Worm (Caenorhabditis elegans): ENCODE data around the gene ram-5.

ram-5 gene

DNA sequence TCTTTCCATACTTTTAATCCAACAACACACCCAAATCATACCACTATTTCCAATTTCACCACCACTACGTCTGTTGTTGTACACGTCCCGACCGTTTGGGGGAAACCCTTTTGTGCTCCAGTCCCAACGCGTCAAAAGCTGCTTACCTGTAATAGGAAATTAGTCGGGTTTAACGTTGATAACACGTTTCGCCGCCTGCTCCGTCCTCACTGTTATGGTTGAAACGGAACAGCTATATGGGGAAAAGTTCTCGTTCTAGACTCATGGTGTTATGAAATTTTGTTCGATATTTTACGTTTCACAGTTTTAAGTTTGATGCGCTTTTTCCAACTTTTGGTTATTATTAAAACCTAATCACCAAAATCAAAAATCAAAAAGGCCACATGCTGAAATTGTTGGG is 14.0 kb upstream of the ram-5 start:
- TF ChIP-seq ceh-19 (GFP tag; optimal IDR thresholded peaks at IDR 0.05): no peak
- no peak for TF ChIP-seq sox-4 (tag; optimal IDR thresholded peaks at IDR 0.05)
- no peak for TF ChIP-seq F13H6.1 (tag; optimal IDR thresholded peaks at IDR 0.05)
- no peak for TF ChIP-seq hlh-30 (tag; optimal IDR thresholded peaks at IDR 0.05; ENCODE audit: insufficient read depth)
- no peak for TF ChIP-seq gmeb-2 (tag; optimal IDR thresholded peaks at IDR 0.05)
- TF ChIP-seq unc-42 (tag; optimal IDR thresholded peaks at IDR 0.05): no peak
- TF ChIP-seq lin-11 (tag; optimal IDR thresholded peaks at IDR 0.05): no peak
- no peak for TF ChIP-seq nhr-232 (tag; optimal IDR thresholded peaks at IDR 0.05)
- TF ChIP-seq ceh-18 (tag; optimal IDR thresholded peaks at IDR 0.05): no peak
- no peak for TF ChIP-seq nhr-11 (tag; optimal IDR thresholded peaks at IDR 0.05)
- no peak for TF ChIP-seq T23F11.4 (GFP tag; optimal IDR thresholded peaks at IDR 0.05)
- TF ChIP-seq ama-1 (optimal IDR thresholded peaks at IDR 0.05): no peak
- no peak for TF ChIP-seq odd-2 (tag; optimal IDR thresholded peaks at IDR 0.05)
- TF ChIP-seq ceh-6 (GFP tag; optimal IDR thresholded peaks at IDR 0.05): no peak

DNA sequence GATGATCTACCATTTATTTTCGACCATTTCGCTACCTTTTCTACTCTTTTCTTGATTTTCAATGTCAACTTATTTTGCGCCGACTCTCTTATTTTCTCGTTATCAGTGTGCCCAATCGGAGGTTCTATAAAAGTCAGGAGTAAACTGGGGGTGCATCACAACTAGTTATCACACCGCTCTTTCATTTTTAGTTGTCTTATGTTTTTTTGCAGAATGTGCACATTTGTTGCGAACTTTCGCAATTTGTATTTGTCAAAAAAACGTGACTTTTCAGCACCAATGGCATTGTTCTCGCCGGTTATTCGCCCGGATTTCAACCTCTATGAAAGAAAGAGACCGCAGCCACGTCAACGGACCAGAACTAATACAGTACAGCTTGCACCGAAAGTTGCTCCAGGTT is 12.3 kb upstream of the ram-5 start:
- TF ChIP-seq ceh-31 (tag; optimal IDR thresholded peaks at IDR 0.05) (no peak), hlh-6 (tag; optimal IDR thresholded peaks at IDR 0.05) (no peak), nfya-1 (tag; optimal IDR thresholded peaks at IDR 0.05) (no peak), pros-1 (tag; optimal IDR thresholded peaks at IDR 0.05) (no peak), ceh-19 (GFP tag; optimal IDR thresholded peaks at IDR 0.05) (no peak), K09A11.1 (tag; optimal IDR thresholded peaks at IDR 0.05; ENCODE audit: insufficient read depth) (no peak), pha-2 (tag; optimal IDR thresholded peaks at IDR 0.05) (no peak), pag-3 (tag; optimal IDR thresholded peaks at IDR 0.05; ENCODE audit: borderline replicate concordance) (no peak), ceh-18 (tag; optimal IDR thresholded peaks at IDR 0.05) (no peak), Y22D7AL.16 (tag; optimal IDR thresholded peaks at IDR 0.05) (no peak), nhr-11 (tag; optimal IDR thresholded peaks at IDR 0.05) (no peak), che-1 (tag; optimal IDR thresholded peaks at IDR 0.05) (no peak)

DNA sequence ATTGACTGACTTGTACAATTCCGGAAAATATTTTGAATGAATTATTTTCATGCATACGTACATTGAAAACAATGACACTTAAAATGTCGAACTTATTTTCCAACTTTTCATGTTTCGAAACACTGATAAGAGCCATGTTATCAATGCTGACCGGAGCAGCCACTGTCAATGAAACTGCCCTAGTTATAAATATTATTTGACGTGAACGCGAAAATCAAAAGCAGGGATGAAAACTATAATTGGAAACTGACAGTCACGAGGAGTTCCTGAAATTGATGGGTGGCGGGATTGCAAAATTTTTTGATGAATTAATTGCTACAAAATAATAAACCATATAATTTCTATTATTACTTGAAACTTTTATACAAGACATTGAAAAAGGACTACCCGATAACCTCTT is 10.5 kb upstream of the ram-5 start:
- TF ChIP-seq ceh-9 (tag; optimal IDR thresholded peaks at IDR 0.05) (no peak), nfya-1 (tag; optimal IDR thresholded peaks at IDR 0.05) (no peak), elt-2 (tag; optimal IDR thresholded peaks at IDR 0.05) (no peak), unc-86 (tag; optimal IDR thresholded peaks at IDR 0.05) (no peak), K02D7.2 (tag; optimal IDR thresholded peaks at IDR 0.05) (no peak), ahr-1 (tag; optimal IDR thresholded peaks at IDR 0.05) (no peak), pax-1 (tag; optimal IDR thresholded peaks at IDR 0.05) (no peak), F13H6.1 (tag; optimal IDR thresholded peaks at IDR 0.05) (no peak), ceh-24 (tag; optimal IDR thresholded peaks at IDR 0.05) (no peak), ceh-2 (tag; optimal IDR thresholded peaks at IDR 0.05) (no peak), hlh-15 (tag; optimal IDR thresholded peaks at IDR 0.05) (no peak), unc-55 (GFP tag; optimal IDR thresholded peaks at IDR 0.05) (no peak)

DNA sequence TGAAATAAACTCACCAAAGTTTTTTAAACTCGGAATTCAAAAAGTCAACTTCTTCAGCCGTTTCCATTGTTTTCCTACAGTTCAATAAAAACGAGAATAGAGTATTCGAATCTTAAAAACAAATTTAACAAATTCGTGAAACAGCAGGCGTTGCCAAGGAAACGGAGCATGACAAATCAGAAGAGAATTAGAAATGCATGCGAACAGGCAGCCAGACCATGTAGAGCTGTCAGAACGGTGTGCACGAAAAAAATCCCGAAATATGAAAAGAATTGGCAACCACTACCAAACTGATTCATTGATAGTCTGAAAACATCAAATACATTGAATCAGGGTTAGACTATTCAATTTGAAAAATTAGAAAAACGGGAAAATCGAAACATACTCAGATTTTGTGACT is 8.0 kb upstream of the ram-5 start, which contains the start of gene fbxa-81:
TSS of gene fbxa-81 (minus strand) at position 101 of the 400 bp plus-strand sequence.
- TF ChIP-seq elt-4 (tag; optimal IDR thresholded peaks at IDR 0.05) (no peak), elt-2 (tag; optimal IDR thresholded peaks at IDR 0.05) (no peak), syd-9 (tag; optimal IDR thresholded peaks at IDR 0.05) (no peak), pqm-1 (tag; optimal IDR thresholded peaks at IDR 0.05) (no peak), dve-1 (tag; optimal IDR thresholded peaks at IDR 0.05) (no peak), pros-1 (tag; optimal IDR thresholded peaks at IDR 0.05) (no peak), ceh-18 (tag; optimal IDR thresholded peaks at IDR 0.05) (no peak)
